Worm (Caenorhabditis elegans) whole organism, young adult: Measurements from ENCODE around the gene mltn-3.
A peak's percentile ranks its signal among the peaks of the same experiment; 100 is the strongest.

Experiments used
- B0019.2 ChIP-seq: fragments of 200-800 bp; sonication (Bioruptor generic); conservative IDR thresholded peaks from 2 replicates; pipeline ENCODE4 v1.3.6; 2022; ENCODE audit warnings: missing genetic modification reagents, missing genetic modification characterization, missing compliant biosample characterization
- B0261.1 ChIP-seq: sonication (generic microtip); optimal IDR thresholded peaks from 2 replicates; lab custom pipeline; 2016; ENCODE audit warnings: mild to moderate bottlenecking, missing genetic modification characterization, moderate library complexity, missing compliant biosample characterization
- F10E7.11 ChIP-seq: sonication (generic microtip); optimal IDR thresholded peaks from 2 replicates; lab custom pipeline; 2017; ENCODE audit warnings: mild to moderate bottlenecking, missing genetic modification characterization, moderate library complexity, missing compliant biosample characterization
- F22D6.2 ChIP-seq: sonication (generic microtip); optimal IDR thresholded peaks from 2 replicates; lab custom pipeline; 2016; ENCODE audit warnings: mild to moderate bottlenecking, missing genetic modification characterization, missing compliant biosample characterization
- F33H1.4 ChIP-seq: fragments of 200-800 bp; sonication (Bioruptor generic); IDR thresholded peaks from 2 replicates; pipeline ENCODE4 v1.3.6; 2022; ENCODE audit warnings: missing genetic modification reagents, missing genetic modification characterization, missing compliant biosample characterization
- F39B2.1 ChIP-seq: fragments of 200-800 bp; sonication (Bioruptor generic); IDR thresholded peaks from 2 replicates; pipeline ENCODE4 v1.3.6; 2022; ENCODE audit warnings: missing genetic modification reagents, missing genetic modification characterization, missing compliant biosample characterization
- F52B5.7 ChIP-seq: sonication (generic microtip); optimal IDR thresholded peaks from 2 replicates; lab custom pipeline; 2016; ENCODE audit warnings: mild to moderate bottlenecking, missing genetic modification characterization, missing compliant biosample characterization
- F57A8.1 ChIP-seq: fragments of 200-800 bp; sonication (Bioruptor generic); optimal IDR thresholded peaks from 2 replicates; lab custom pipeline; 2018; ENCODE audit warnings: mild to moderate bottlenecking, missing genetic modification characterization, moderate library complexity, missing compliant biosample characterization
- K12H6.12 ChIP-seq: fragments of 200-800 bp; sonication (Bioruptor generic); optimal IDR thresholded peaks from 2 replicates; lab custom pipeline; 2018; ENCODE audit warnings: mild to moderate bottlenecking, missing genetic modification characterization, missing compliant biosample characterization
- T26A5.8 ChIP-seq: sonication (generic microtip); optimal IDR thresholded peaks from 2 replicates; lab custom pipeline; 2016; ENCODE audit warnings: missing genetic modification characterization, missing compliant biosample characterization
- Y53F4B.3 ChIP-seq: fragments of 200-800 bp; sonication (Bioruptor generic); IDR thresholded peaks from 2 replicates; pipeline ENCODE4 v1.3.6; 2022; ENCODE audit warnings: missing genetic modification reagents, missing genetic modification characterization, missing compliant biosample characterization
- Y53G8AR.9 ChIP-seq: fragments of 200-800 bp; sonication (Bioruptor generic); conservative IDR thresholded peaks from 2 replicates; pipeline ENCODE4 v1.3.6; 2022; ENCODE audit warnings: missing genetic modification reagents, missing genetic modification characterization, missing compliant biosample characterization
- Y67H2A.10 ChIP-seq: fragments of 200-800 bp; sonication (Bioruptor generic); conservative IDR thresholded peaks from 2 replicates; pipeline ENCODE4 v1.3.6; 2022; ENCODE audit warnings: missing genetic modification reagents, missing genetic modification characterization, missing compliant biosample characterization
- Y79H2A.3 ChIP-seq: fragments of 200-800 bp; sonication (Bioruptor generic); conservative IDR thresholded peaks from 2 replicates; pipeline ENCODE4 v1.3.6; 2022; ENCODE audit warnings: missing genetic modification reagents, missing genetic modification characterization, missing compliant biosample characterization
- ZK185.1 ChIP-seq: sonication (generic microtip); optimal IDR thresholded peaks from 2 replicates; lab custom pipeline; 2016; ENCODE audit warnings: mild to moderate bottlenecking, missing genetic modification characterization, missing compliant biosample characterization; ENCODE audit not compliant: poor library complexity, severe bottlenecking
- akir-1 ChIP-seq: fragments of 200-800 bp; sonication (Bioruptor generic); optimal IDR thresholded peaks from 2 replicates; lab custom pipeline; 2018; ENCODE audit warnings: mild to moderate bottlenecking, missing genetic modification characterization, moderate library complexity, missing compliant biosample characterization
- atf-7 ChIP-seq: sonication (generic microtip); optimal IDR thresholded peaks from 2 replicates; lab custom pipeline; 2017; ENCODE audit warnings: mild to moderate bottlenecking, missing genetic modification characterization, missing compliant biosample characterization
- athp-1 ChIP-seq: sonication (generic microtip); optimal IDR thresholded peaks from 2 replicates; lab custom pipeline; 2017; ENCODE audit warnings: mild to moderate bottlenecking, missing genetic modification characterization, missing compliant biosample characterization
- bed-1 ChIP-seq: fragments of 200-800 bp; sonication (Bioruptor generic); IDR thresholded peaks from 2 replicates; pipeline ENCODE4 v1.3.6; 2022; ENCODE audit warnings: missing genetic modification reagents, missing genetic modification characterization, missing compliant biosample characterization
- cebp-1 ChIP-seq, 2 experiments: fragments of 200-800 bp in 1 of 2; sonication (Bioruptor generic) in 1 of 2; sonication (generic microtip) in 1 of 2; IDR thresholded peaks in 1 of 2; optimal IDR thresholded peaks in 1 of 2; 2 replicates each; pipeline versions ENCODE4 v1.3.6 to Lab custom; 2017 to 2022; ENCODE audit warnings: missing compliant biosample characterization in 2 of 2, missing genetic modification characterization in 2 of 2, mild to moderate bottlenecking in 1 of 2, missing genetic modification reagents in 1 of 2, moderate library complexity in 1 of 2
- cebp-2 ChIP-seq: fragments of 200-800 bp; sonication (Bioruptor generic); IDR thresholded peaks from 2 replicates; pipeline ENCODE4 v1.3.6; 2022; ENCODE audit warnings: missing genetic modification characterization, missing compliant biosample characterization
- ceh-100 ChIP-seq: fragments of 200-800 bp; sonication (Bioruptor generic); IDR thresholded peaks from 2 replicates; pipeline ENCODE4 v1.3.6; 2022; ENCODE audit warnings: missing genetic modification reagents, missing genetic modification characterization, missing compliant biosample characterization
- ceh-91 ChIP-seq: fragments of 200-800 bp; sonication (Bioruptor generic); IDR thresholded peaks from 2 replicates; pipeline ENCODE4 v1.3.6; 2022; ENCODE audit warnings: missing genetic modification reagents, missing genetic modification characterization, missing compliant biosample characterization
- chd-7 ChIP-seq: sonication (generic microtip); optimal IDR thresholded peaks from 2 replicates; lab custom pipeline; 2016; ENCODE audit warnings: mild to moderate bottlenecking, missing genetic modification characterization, moderate library complexity, missing compliant biosample characterization
- dpff-1 ChIP-seq: sonication (generic microtip); optimal IDR thresholded peaks from 2 replicates; lab custom pipeline; 2017; ENCODE audit warnings: mild to moderate bottlenecking, missing genetic modification characterization, missing compliant biosample characterization
- egrh-3 ChIP-seq: fragments of 200-800 bp; sonication (Bioruptor generic); IDR thresholded peaks from 2 replicates; pipeline ENCODE4 v1.3.6; 2022; ENCODE audit warnings: missing genetic modification reagents, missing genetic modification characterization, missing compliant biosample characterization
- gei-17 ChIP-seq: fragments of 200-800 bp; sonication (Bioruptor generic); optimal IDR thresholded peaks from 2 replicates; lab custom pipeline; 2018; ENCODE audit warnings: mild to moderate bottlenecking, missing genetic modification characterization, missing compliant biosample characterization
- hlh-12 ChIP-seq: sonication (generic microtip); optimal IDR thresholded peaks from 2 replicates; lab custom pipeline; 2016; ENCODE audit warnings: missing genetic modification characterization, missing compliant biosample characterization
- hlh-26 ChIP-seq: fragments of 200-800 bp; sonication (Bioruptor generic); conservative IDR thresholded peaks from 2 replicates; pipeline ENCODE4 v1.3.6; 2022; ENCODE audit warnings: missing genetic modification reagents, missing genetic modification characterization, missing compliant biosample characterization
- hmg-1.2 ChIP-seq: fragments of 200-800 bp; sonication (Bioruptor generic); IDR thresholded peaks from 2 replicates; pipeline ENCODE4 v1.3.6; 2022; ENCODE audit warnings: missing genetic modification reagents, missing genetic modification characterization, missing compliant biosample characterization
- hsf-1 ChIP-seq: fragments of 200-800 bp; sonication (Bioruptor generic); IDR thresholded peaks from 2 replicates; pipeline ENCODE4 v1.3.6; 2022; ENCODE audit warnings: missing genetic modification reagents, missing genetic modification characterization, missing compliant biosample characterization
- lin-35 ChIP-seq, 3 experiments: fragments of 150-350 bp in 2 of 3; sonication (generic microtip) in 1 of 3; optimal IDR thresholded peaks; 2 replicates each; lab custom pipeline; 2014 to 2018; ENCODE audit warnings: missing biosample characterization in 3 of 3, missing genetic modification characterization in 3 of 3, missing genetic modification reagents in 3 of 3
- lsy-27 ChIP-seq: sonication (generic microtip); optimal IDR thresholded peaks from 2 replicates; lab custom pipeline; 2017; ENCODE audit warnings: missing genetic modification characterization, mild to moderate bottlenecking, missing compliant biosample characterization, antibody characterized with exemption, missing genotype, borderline replicate concordance; ENCODE audit not compliant: insufficient read depth
- madf-3 ChIP-seq: fragments of 200-800 bp; sonication (Bioruptor generic); IDR thresholded peaks from 2 replicates; pipeline ENCODE4 v1.3.6; 2022; ENCODE audit warnings: missing genetic modification reagents, missing genetic modification characterization, missing compliant biosample characterization
- madf-8 ChIP-seq: fragments of 200-800 bp; sonication (Bioruptor generic); conservative IDR thresholded peaks from 2 replicates; pipeline ENCODE4 v1.3.6; 2022; ENCODE audit warnings: missing genetic modification reagents, missing genetic modification characterization, missing compliant biosample characterization
- mcd-1 ChIP-seq: fragments of 200-800 bp; sonication (Bioruptor generic); IDR thresholded peaks from 2 replicates; pipeline ENCODE4 v1.3.6; 2022; ENCODE audit warnings: missing genetic modification reagents, missing genetic modification characterization, missing compliant biosample characterization
- nfya-2 ChIP-seq: fragments of 200-800 bp; sonication (Bioruptor generic); IDR thresholded peaks from 2 replicates; pipeline ENCODE4 v1.3.6; 2022; ENCODE audit warnings: missing genetic modification reagents, missing genetic modification characterization, missing compliant biosample characterization
- pbrm-1 ChIP-seq: fragments of 200-800 bp; sonication (Bioruptor generic); IDR thresholded peaks from 2 replicates; pipeline ENCODE4 v1.3.6; 2022; ENCODE audit warnings: missing genetic modification reagents, missing genetic modification characterization, missing compliant biosample characterization
- rcor-1 ChIP-seq: fragments of 200-800 bp; sonication (Bioruptor generic); IDR thresholded peaks from 2 replicates; pipeline ENCODE4 v1.3.6; 2022; ENCODE audit warnings: missing genetic modification reagents, missing genetic modification characterization, missing compliant biosample characterization
- snpc-1.1 ChIP-seq: sonication (generic microtip); optimal IDR thresholded peaks from 2 replicates; lab custom pipeline; 2017; ENCODE audit warnings: missing genetic modification characterization, mild to moderate bottlenecking, missing compliant biosample characterization, antibody characterized with exemption, moderate library complexity, missing genotype, missing genetic modification reagents; ENCODE audit not compliant: insufficient read depth
- snpc-1.3 ChIP-seq: sonication (generic microtip); optimal IDR thresholded peaks from 2 replicates; lab custom pipeline; 2017; ENCODE audit warnings: missing genetic modification characterization, mild to moderate bottlenecking, missing compliant biosample characterization, antibody characterized with exemption, moderate library complexity, missing genotype, missing genetic modification reagents; ENCODE audit not compliant: insufficient read depth
- snpc-4 ChIP-seq, 5 experiments: fragments of 150-350 bp in 1 of 5; sonication (generic microtip) in 4 of 5; optimal IDR thresholded peaks; 2 replicates each; lab custom pipeline; 2014 to 2018; ENCODE audit warnings: missing genetic modification characterization in 5 of 5, missing biosample characterization in 3 of 5, antibody characterized with exemption in 2 of 5, mild to moderate bottlenecking in 2 of 5, missing compliant biosample characterization in 2 of 5, missing genotype in 2 of 5, moderate library complexity in 2 of 5, missing genetic modification reagents in 1 of 5
- xnd-1 ChIP-seq: sonication (generic microtip); optimal IDR thresholded peaks from 2 replicates; lab custom pipeline; 2016; ENCODE audit warnings: missing genotype, missing genetic modification reagents, missing genetic modification characterization, missing compliant biosample characterization
- ztf-26 ChIP-seq: sonication (generic microtip); optimal IDR thresholded peaks from 2 replicates; lab custom pipeline; 2017; ENCODE audit warnings: missing genetic modification characterization, missing compliant biosample characterization
- ztf-6 ChIP-seq: fragments of 200-800 bp; sonication (Bioruptor generic); IDR thresholded peaks from 2 replicates; pipeline ENCODE4 v1.3.6; 2022; ENCODE audit warnings: missing genetic modification reagents, missing genetic modification characterization, missing compliant biosample characterization

Gene mltn-3

ce11 chrII:13872191-13872889 is 43.8 kb upstream of the mltn-3 start, which contains the start of the genes cup-14 and ndub-8 (continued):
- TF ChIP-seq F10E7.11 (tag; lab: Kevin White, UChicago) (no peak), atf-7 (tag; lab: Kevin White, UChicago) (peak; percentile 25), T26A5.8 (tag; lab: Kevin White, UChicago) (no peak), cebp-1 (GFP tag; IDR thresholded peaks at IDR 0.05; lab: Robert Waterston, UW) (no peak), cebp-1 (tag; optimal IDR thresholded peaks at IDR 0.05; lab: Kevin White, UChicago) (peak; percentile 83), cebp-2 (GFP tag; lab: Robert Waterston, UW) (no peak), F33H1.4 (GFP tag; lab: Robert Waterston, UW) (peak; percentile 99), hmg-1.2 (GFP tag; lab: Robert Waterston, UW) (peak; percentile 100), hsf-1 (GFP tag; lab: Robert Waterston, UW) (peak; percentile 78), ZK185.1 (tag; lab: Kevin White, UChicago) (no peak), Y53F4B.3 (GFP tag; lab: Robert Waterston, UW) (no peak), nfya-2 (GFP tag; lab: Robert Waterston, UW) (no peak), ztf-6 (GFP tag; lab: Robert Waterston, UW) (no peak), madf-3 (GFP tag; lab: Robert Waterston, UW) (no peak; the same call in 1 of the 2 replicates), xnd-1 (tag; lab: Kevin White, UChicago) (peak; percentile 84), snpc-1.1 (tag; lab: Kevin White, UChicago) (peak; percentile 78), rcor-1 (GFP tag; lab: Robert Waterston, UW) (peak; percentile 89), Y67H2A.10 (GFP tag; lab: Robert Waterston, UW) (peak; percentile 68), F52B5.7 (tag; lab: Kevin White, UChicago) (no peak), madf-8 (GFP tag; lab: Robert Waterston, UW) (peak; percentile 80), ceh-91 (GFP tag; lab: Robert Waterston, UW) (peak; percentile 84), F22D6.2 (tag; lab: Kevin White, UChicago) (no peak), hlh-26 (no peak), B0019.2 (GFP tag; lab: Robert Waterston, UW) (peak; percentile 71; the same call in 1 of the 2 replicates), ceh-100 (GFP tag; lab: Robert Waterston, UW) (peak; percentile 45), Y53G8AR.9 (GFP tag; lab: Robert Waterston, UW) (peak; percentile 93), Y79H2A.3 (0 out of 2 replicates have a peak, but pooled peaks have one; percentile 24), mcd-1 (peak; percentile 82), snpc-1.3 (tag; lab: Kevin White, UChicago) (peak; percentile 85), gei-17 (GFP tag; lab: Kevin White, UChicago) (peak; percentile 9), lsy-27 (tag; lab: Kevin White, UChicago) (no peak), F39B2.1 (GFP tag; lab: Robert Waterston, UW) (no peak), B0261.1 (tag; lab: Kevin White, UChicago) (no peak), akir-1 (GFP tag; lab: Kevin White, UChicago) (no peak), lin-35 (GFP tag; optimal IDR thresholded peaks at IDR 0.05; lab: Kevin White, UChicago) (peak in 2 of 3 experiments; percentile 24 to 85), egrh-3 (GFP tag; lab: Robert Waterston, UW) (0 out of 2 replicates have a peak, but pooled peaks have one; percentile 6), hlh-12 (tag; lab: Kevin White, UChicago) (no peak), K12H6.12 (tag; lab: Kevin White, UChicago) (peak; percentile 27), bed-1 (no peak), snpc-4 (GFP tag; optimal IDR thresholded peaks at IDR 0.05; lab: Kevin White, UChicago) (peak; percentile 63), snpc-4 (tag; optimal IDR thresholded peaks at IDR 0.05; lab: Kevin White, UChicago) (peak; percentile 39 to 84 (median 78)), F57A8.1 (GFP tag; lab: Kevin White, UChicago) (no peak), pbrm-1 (GFP tag; lab: Robert Waterston, UW) (peak; percentile 84), ztf-26 (tag; lab: Kevin White, UChicago) (peak; percentile 41), dpff-1 (tag; lab: Kevin White, UChicago) (no peak), athp-1 (tag; lab: Kevin White, UChicago) (peak; percentile 84), chd-7 (tag; lab: Kevin White, UChicago) (no peak)
